Worm (Caenorhabditis elegans): Measurements from ENCODE around the gene E01B7.2.
"Not testable (repeated sequence)": the region's sequence is repeated elsewhere in the genome, so short reads cannot be mapped to it uniquely, and the experiment has no call there.

DNA sequence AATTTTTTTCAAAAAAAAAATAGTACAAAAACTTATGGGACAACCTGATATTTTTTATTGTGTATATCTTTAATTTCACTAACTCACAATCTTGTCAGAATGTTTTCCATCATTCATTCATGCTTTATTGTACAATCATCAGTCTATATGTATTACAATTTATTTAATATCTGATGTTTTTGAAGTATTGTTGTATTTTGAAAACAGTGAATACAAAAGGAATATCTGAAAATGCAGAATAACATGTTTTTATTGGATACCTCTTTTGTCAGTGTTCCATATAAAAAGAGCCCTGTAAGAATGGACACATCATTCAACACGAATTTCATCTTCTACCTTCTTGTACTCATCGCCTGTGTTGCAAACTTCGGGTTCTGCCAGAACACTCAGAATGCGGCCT is 17.7 kb upstream of the E01B7.2 start, which contains the start of gene C06H5.14:
- TF ChIP-seq ZK546.5, ztf-11, ceh-28, egl-27, nhr-12, skn-1, pqm-1, pha-4, tbx-2, nhr-77, ceh-82, jun-1, lin-15B (tag; optimal IDR thresholded peaks at IDR 0.05): not testable (repeated sequence)
